Fruit fly (Drosophila melanogaster) whole organism, embryonic: ENCODE results near the gene aph-1.

ENCODE experiments used
- CG10147 ChIP-seq: fragments of 200-800 bp; sonication (Bioruptor generic); optimal IDR thresholded peaks from 2 replicates; lab custom pipeline; 2019; ENCODE audit warnings: missing biosample characterization, mild to moderate bottlenecking, missing genetic modification characterization, moderate library complexity
- CG10274 ChIP-seq: fragments of 200-800 bp; sonication (Bioruptor generic); optimal IDR thresholded peaks from 3 replicates; lab custom pipeline; 2017; ENCODE audit warnings: missing biosample characterization, mild to moderate bottlenecking, missing genetic modification characterization
- CG10543 ChIP-seq: fragments of 200-800 bp; sonication (Bioruptor generic); optimal IDR thresholded peaks from 3 replicates; lab custom pipeline; 2017; ENCODE audit warnings: missing biosample characterization, mild to moderate bottlenecking, missing genetic modification characterization, moderate library complexity
- CG11696 ChIP-seq: fragments of 200-800 bp; sonication (Bioruptor generic); IDR thresholded peaks from 2 replicates; pipeline ENCODE4 v1.3.6; 2022; ENCODE audit warnings: missing biosample characterization, missing genetic modification characterization
- CG12071 ChIP-seq: fragments of 200-800 bp; sonication (Bioruptor generic); optimal IDR thresholded peaks from 3 replicates; lab custom pipeline; 2018; ENCODE audit warnings: missing biosample characterization, mild to moderate bottlenecking, missing genetic modification characterization
- CG1233 ChIP-seq: fragments of 200-800 bp; sonication (Bioruptor generic); optimal IDR thresholded peaks from 4 replicates; lab custom pipeline; 2018; ENCODE audit warnings: missing biosample characterization, mild to moderate bottlenecking, missing genetic modification characterization
- CG12659 ChIP-seq: fragments of 200-800 bp; sonication (Bioruptor generic); optimal IDR thresholded peaks from 3 replicates; lab custom pipeline; 2017; ENCODE audit warnings: mild to moderate bottlenecking, missing biosample characterization, missing genetic modification reagents, missing genetic modification characterization
- CG12769 ChIP-seq: fragments of 200-800 bp; sonication (Bioruptor generic); optimal IDR thresholded peaks from 2 replicates; lab custom pipeline; 2019; ENCODE audit warnings: missing biosample characterization, mild to moderate bottlenecking, missing genetic modification characterization, moderate library complexity
- CG13296 ChIP-seq: fragments of 200-800 bp; sonication (Bioruptor generic); optimal IDR thresholded peaks from 3 replicates; lab custom pipeline; 2018; ENCODE audit warnings: missing biosample characterization, mild to moderate bottlenecking, missing genetic modification characterization
- CG15514 ChIP-seq: fragments of 200-800 bp; sonication (Bioruptor generic); optimal IDR thresholded peaks from 3 replicates; lab custom pipeline; 2017; ENCODE audit warnings: missing biosample characterization, missing genetic modification characterization, mild to moderate bottlenecking, moderate library complexity, missing genetic modification reagents
- CG16815 ChIP-seq: fragments of 200-800 bp; sonication (Bioruptor generic); optimal IDR thresholded peaks from 3 replicates; lab custom pipeline; 2017; ENCODE audit warnings: missing biosample characterization, mild to moderate bottlenecking, missing genetic modification characterization
- CG16863 ChIP-seq: fragments of 200-800 bp; sonication (Bioruptor generic); optimal IDR thresholded peaks from 3 replicates; lab custom pipeline; 2016; ENCODE audit warnings: missing biosample characterization, missing genetic modification characterization
- CG18619 ChIP-seq: fragments of 200-800 bp; sonication (Bioruptor generic); optimal IDR thresholded peaks from 3 replicates; lab custom pipeline; 2017; ENCODE audit warnings: missing biosample characterization, mild to moderate bottlenecking, missing genetic modification characterization
- CG2120 ChIP-seq: fragments of 200-800 bp; sonication (Bioruptor generic); optimal IDR thresholded peaks from 3 replicates; lab custom pipeline; 2016; ENCODE audit warnings: missing biosample characterization, missing genetic modification characterization
- CG2199 ChIP-seq: fragments of 200-800 bp; sonication (Bioruptor generic); IDR thresholded peaks from 3 replicates; pipeline ENCODE4 v1.3.6; 2022; ENCODE audit warnings: missing biosample characterization, missing genetic modification characterization
- CG31224 ChIP-seq: fragments of 200-800 bp; sonication (Bioruptor generic); IDR thresholded peaks from 2 replicates; pipeline ENCODE4 v1.3.6; 2022; ENCODE audit warnings: missing biosample characterization, missing genetic modification characterization
- CG31388 ChIP-seq: fragments of 200-800 bp; sonication (Bioruptor generic); optimal IDR thresholded peaks from 2 replicates; lab custom pipeline; 2016; ENCODE audit warnings: missing biosample characterization, missing genetic modification characterization
- CG4282 ChIP-seq: fragments of 200-800 bp; sonication (Bioruptor generic); optimal IDR thresholded peaks from 2 replicates; lab custom pipeline; 2016; ENCODE audit warnings: missing biosample characterization, missing genetic modification characterization
- CG6272 ChIP-seq: fragments of 200-800 bp; sonication (Bioruptor generic); IDR thresholded peaks from 2 replicates; pipeline ENCODE4 v1.3.6; 2022; ENCODE audit warnings: missing biosample characterization, missing genetic modification characterization
- CG8290 ChIP-seq, 3 experiments: fragments of 200-800 bp; sonication (Bioruptor generic); optimal IDR thresholded peaks; 2 replicates each; lab custom pipeline; 2016 to 2019; ENCODE audit warnings: missing biosample characterization in 3 of 3, missing genetic modification characterization in 3 of 3, mild to moderate bottlenecking in 2 of 3, moderate library complexity in 1 of 3
- CG8944 ChIP-seq: fragments of 200-800 bp; sonication (Bioruptor generic); optimal IDR thresholded peaks from 3 replicates; lab custom pipeline; 2016; ENCODE audit warnings: missing biosample characterization, missing genetic modification characterization
- CG9817 ChIP-seq: fragments of 200-800 bp; sonication (Bioruptor generic); optimal IDR thresholded peaks from 2 replicates; lab custom pipeline; 2018; ENCODE audit warnings: missing biosample characterization, mild to moderate bottlenecking, missing genetic modification characterization, moderate library complexity
- Fer3 ChIP-seq: fragments of 200-800 bp; sonication (Bioruptor generic); optimal IDR thresholded peaks from 2 replicates; lab custom pipeline; 2018; ENCODE audit warnings: missing biosample characterization, mild to moderate bottlenecking, missing genetic modification characterization, moderate library complexity
- H15 ChIP-seq: fragments of 200-800 bp; sonication (Bioruptor generic); IDR thresholded peaks from 3 replicates; pipeline ENCODE4 v1.3.6; 2022; ENCODE audit warnings: missing biosample characterization, missing genetic modification characterization
- HHEX ChIP-seq: fragments of 200-800 bp; sonication (Bioruptor generic); optimal IDR thresholded peaks from 3 replicates; lab custom pipeline; 2017; ENCODE audit warnings: missing biosample characterization, mild to moderate bottlenecking, missing genetic modification characterization, missing genetic modification reagents
- HmgZ ChIP-seq: fragments of 200-800 bp; sonication (Bioruptor generic); optimal IDR thresholded peaks from 2 replicates; lab custom pipeline; 2018; ENCODE audit warnings: missing biosample characterization, mild to moderate bottlenecking, missing genetic modification characterization
- Hmr ChIP-seq: fragments of 200-800 bp; sonication (Bioruptor generic); optimal IDR thresholded peaks from 3 replicates; lab custom pipeline; 2017; ENCODE audit warnings: mild to moderate bottlenecking, missing biosample characterization, missing genetic modification reagents, missing genetic modification characterization
- Jarid2 ChIP-seq: fragments of 200-800 bp; sonication (Bioruptor generic); optimal IDR thresholded peaks from 3 replicates; lab custom pipeline; 2017; ENCODE audit warnings: mild to moderate bottlenecking, missing biosample characterization, missing genetic modification reagents, missing genetic modification characterization
- MBD-R2 ChIP-seq: fragments of 200-800 bp; sonication (Bioruptor generic); IDR thresholded peaks from 2 replicates; pipeline ENCODE4 v1.3.6; 2022; ENCODE audit warnings: missing biosample characterization, missing genetic modification characterization
- Med ChIP-seq: fragments of 200-800 bp; sonication (Bioruptor generic); peaks from one replicate; lab custom pipeline; 2016; ENCODE audit warnings: missing biosample characterization, missing genetic modification characterization, mild to moderate bottlenecking, inconsistent platforms, moderate library complexity
- Meics ChIP-seq: fragments of 200-800 bp; sonication (Bioruptor generic); optimal IDR thresholded peaks from 2 replicates; lab custom pipeline; 2017; ENCODE audit warnings: missing biosample characterization, mild to moderate bottlenecking, missing genetic modification characterization
- Mrtf ChIP-seq: fragments of 200-800 bp; sonication (Bioruptor generic); IDR thresholded peaks from 3 replicates; pipeline ENCODE4 v1.3.6; 2022; ENCODE audit warnings: missing biosample characterization, missing genetic modification characterization
- Opbp ChIP-seq: fragments of 200-800 bp; sonication (Bioruptor generic); IDR thresholded peaks from 3 replicates; pipeline ENCODE4 v1.3.6; 2022; ENCODE audit warnings: missing biosample characterization, missing genetic modification characterization; ENCODE audit not compliant: partially characterized antibody
- Xrp1 ChIP-seq: fragments of 200-800 bp; sonication (Bioruptor generic); IDR thresholded peaks from 2 replicates; pipeline ENCODE4 v1.3.6; 2022; ENCODE audit warnings: missing biosample characterization, missing genetic modification characterization
- bab2 ChIP-seq: fragments of 200-800 bp; sonication (Bioruptor generic); optimal IDR thresholded peaks from 2 replicates; lab custom pipeline; 2016; ENCODE audit warnings: missing biosample characterization, missing genetic modification characterization
- bowl ChIP-seq: fragments of 200-800 bp; sonication (Bioruptor generic); IDR thresholded peaks from 2 replicates; pipeline ENCODE4 v1.3.6; 2022; ENCODE audit warnings: missing biosample characterization, missing genetic modification characterization
- gsb ChIP-seq: fragments of 200-800 bp; sonication (Bioruptor generic); IDR thresholded peaks from 2 replicates; pipeline ENCODE4 v1.3.6; 2022; ENCODE audit warnings: missing biosample characterization, missing genetic modification characterization
- klu ChIP-seq: fragments of 200-800 bp; sonication (Bioruptor generic); IDR thresholded peaks from 2 replicates; pipeline ENCODE4 v1.3.6; 2022; ENCODE audit warnings: missing biosample characterization, missing genetic modification characterization
- lmd ChIP-seq: fragments of 200-800 bp; sonication (Bioruptor generic); IDR thresholded peaks from 2 replicates; pipeline ENCODE4 v1.3.6; 2022; ENCODE audit warnings: missing biosample characterization, missing genetic modification characterization
- lov ChIP-seq, 2 experiments: fragments of 200-800 bp in 1 of 2; fragments of >200 bp in 1 of 2; sonication (Bioruptor generic) in 1 of 2; IDR thresholded peaks in 1 of 2; optimal IDR thresholded peaks in 1 of 2; 2 replicates in 1 of 2; 3 replicates in 1 of 2; pipeline versions ENCODE4 v1.3.6 to Lab custom; 2017 to 2022; ENCODE audit warnings: missing biosample characterization in 1 of 2, missing genetic modification characterization in 1 of 2
- mam ChIP-seq: fragments of 200-800 bp; sonication (Bioruptor generic); optimal IDR thresholded peaks from 3 replicates; lab custom pipeline; 2016; ENCODE audit warnings: missing biosample characterization, missing genetic modification characterization
- nerfin-2 ChIP-seq: fragments of 200-800 bp; sonication (Bioruptor generic); IDR thresholded peaks from 2 replicates; pipeline ENCODE4 v1.3.6; 2022; ENCODE audit warnings: missing biosample characterization, missing genetic modification characterization; ENCODE audit not compliant: partially characterized antibody
- onecut ChIP-seq: fragments of 200-800 bp; sonication (Bioruptor generic); IDR thresholded peaks from 2 replicates; pipeline ENCODE4 v1.3.6; 2022; ENCODE audit warnings: missing biosample characterization, missing genetic modification characterization
- phol ChIP-seq: fragments of 200-800 bp; sonication (Bioruptor generic); optimal IDR thresholded peaks from 3 replicates; lab custom pipeline; 2018; ENCODE audit warnings: missing biosample characterization, mild to moderate bottlenecking, missing genetic modification characterization, moderate library complexity
- ranshi ChIP-seq: fragments of 200-800 bp; sonication (Bioruptor generic); IDR thresholded peaks from 2 replicates; pipeline ENCODE4 v1.3.6; 2022; ENCODE audit warnings: missing biosample characterization, missing genetic modification characterization
- row ChIP-seq: fragments of 200-800 bp; sonication (Bioruptor generic); IDR thresholded peaks from 3 replicates; pipeline ENCODE4 v1.3.6; 2022; ENCODE audit warnings: missing biosample characterization, missing genetic modification characterization
- wdn ChIP-seq: fragments of 200-800 bp; sonication (Bioruptor generic); IDR thresholded peaks from 2 replicates; pipeline ENCODE4 v1.3.6; 2022; ENCODE audit warnings: missing biosample characterization, missing genetic modification characterization
- zen ChIP-seq: fragments of 200-800 bp; sonication (Bioruptor generic); optimal IDR thresholded peaks from 3 replicates; lab custom pipeline; 2018; ENCODE audit warnings: missing biosample characterization, mild to moderate bottlenecking, missing genetic modification characterization, moderate library complexity

The aph-1 gene

dm6 chr2L:2729882-2730281 lies 36.2 kb upstream of the aph-1 start:
- TF ChIP-seq lmd (GFP tag; lab: Robert Waterston, UW) (peak; percentile 52; the same call in 1 of the 2 replicates), wdn (GFP tag; lab: Robert Waterston, UW) (peak; percentile 35; the same call in 1 of the 2 replicates), CG9817 (peak; percentile 49), CG1233 (peak; percentile 38), HHEX (peak; percentile 43), CG10147 (no peak), CG10543 (GFP tag; lab: Kevin White, UChicago) (peak; percentile 80), CG12769 (tag; lab: Kevin White, UChicago) (peak; percentile 59), bab2 (GFP tag; lab: Kevin White, UChicago) (no peak), CG8290 (GFP tag; optimal IDR thresholded peaks at IDR 0.05; lab: Kevin White, UChicago) (no peak), CG8290 (tag; optimal IDR thresholded peaks at IDR 0.05; lab: Kevin White, UChicago) (peak in 1 of 2 experiments; percentile 89), CG4282 (GFP tag; lab: Kevin White, UChicago) (no peak), onecut (GFP tag; lab: Robert Waterston, UW) (peak; percentile 6; the same call in 1 of the 2 replicates), Opbp (no peak), CG8944 (GFP tag; lab: Kevin White, UChicago) (no peak), CG16815 (GFP tag; lab: Kevin White, UChicago) (no peak), CG12659 (peak; percentile 24), CG15514 (GFP tag; lab: Kevin White, UChicago) (peak; percentile 48), H15 (peak; percentile 56; the same call in 1 of the 3 replicates), Xrp1 (0 out of 2 replicates have a peak, but pooled peaks have one; percentile 29), Mrtf (GFP tag; lab: Robert Waterston, UW) (peak; percentile 65; the same call in 1 of the 3 replicates), CG18619 (peak; percentile 40), CG31388 (GFP tag; lab: Kevin White, UChicago) (no peak), Med (GFP tag; lab: Kevin White, UChicago) (peak; percentile 91), CG11696 (peak; percentile 62), nerfin-2 (no peak), CG13296 (GFP tag; lab: Kevin White, UChicago) (peak; percentile 68), row (GFP tag; lab: Robert Waterston, UW) (peak; percentile 73), HmgZ (peak; percentile 23), lov (optimal IDR thresholded peaks at IDR 0.05; lab: Kevin White, UChicago) (no peak), lov (GFP tag; IDR thresholded peaks at IDR 0.05; lab: Robert Waterston, UW) (no peak), gsb (GFP tag; lab: Robert Waterston, UW) (peak; percentile 72), CG2120 (GFP tag; lab: Kevin White, UChicago) (peak; percentile 62), CG2199 (GFP tag; lab: Robert Waterston, UW) (0 out of 3 replicates have a peak, but pooled peaks have one; percentile 48), CG16863 (no peak), CG31224 (GFP tag; lab: Robert Waterston, UW) (peak; percentile 55), zen (tag; lab: Kevin White, UChicago) (no peak), klu (GFP tag; lab: Robert Waterston, UW) (no peak), Meics (GFP tag; lab: Kevin White, UChicago) (peak; percentile 73), bowl (GFP tag; lab: Robert Waterston, UW) (no peak), ranshi (GFP tag; lab: Robert Waterston, UW) (0 out of 2 replicates have a peak, but pooled peaks have one; percentile 29), MBD-R2 (peak; percentile 7; the same call in 1 of the 2 replicates), mam (GFP tag; lab: Kevin White, UChicago) (peak; percentile 45), Jarid2 (peak; percentile 53), Fer3 (tag; lab: Kevin White, UChicago) (peak; percentile 66), CG10274 (GFP tag; lab: Kevin White, UChicago) (peak; percentile 49), Hmr (GFP tag; lab: Kevin White, UChicago) (peak; percentile 61), CG6272 (GFP tag; lab: Robert Waterston, UW) (0 out of 2 replicates have a peak, but pooled peaks have one; percentile 10), phol (tag; lab: Kevin White, UChicago) (no peak), CG12071 (GFP tag; lab: Kevin White, UChicago) (peak; percentile 66)
